Fruit fly (Drosophila melanogaster): ENCODE measurements around the gene Sec63.
A peak's percentile ranks its signal among the peaks of the same experiment; 100 is the strongest.

Gene Sec63

DNA sequence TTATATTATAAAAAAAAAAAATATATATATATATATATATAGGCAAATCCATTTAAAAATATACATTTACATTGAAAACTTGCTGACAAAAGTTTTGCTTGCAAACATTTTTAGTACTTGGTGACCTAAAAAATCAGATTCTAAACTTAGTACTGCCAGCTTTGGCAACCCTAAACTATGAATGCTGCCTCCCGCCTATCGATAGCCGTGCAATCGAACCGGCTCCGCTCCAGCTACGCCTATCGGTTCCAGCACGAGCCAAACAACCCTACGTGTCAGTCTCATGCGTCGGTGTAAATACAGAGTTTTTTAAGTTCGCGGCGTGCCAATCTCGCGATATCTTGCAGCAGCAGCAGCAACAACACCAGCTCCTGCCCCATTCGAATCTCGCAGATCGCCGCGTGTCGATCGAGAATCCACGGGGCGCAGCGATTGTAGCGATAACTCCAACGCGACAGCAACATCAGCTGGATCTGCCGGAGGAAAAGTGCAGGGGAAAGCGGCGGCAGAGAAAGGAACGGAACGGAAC is at the start of gene Sec63:
TSS of gene Sec63 (plus strand) at position 238 of the 529 bp plus-strand sequence.
- TF ChIP-seq CG8478 (optimal IDR thresholded peaks at IDR 0.05) (no peak), CTCF (optimal IDR thresholded peaks at IDR 0.05) (peak; percentile 16 to 40)

DNA sequence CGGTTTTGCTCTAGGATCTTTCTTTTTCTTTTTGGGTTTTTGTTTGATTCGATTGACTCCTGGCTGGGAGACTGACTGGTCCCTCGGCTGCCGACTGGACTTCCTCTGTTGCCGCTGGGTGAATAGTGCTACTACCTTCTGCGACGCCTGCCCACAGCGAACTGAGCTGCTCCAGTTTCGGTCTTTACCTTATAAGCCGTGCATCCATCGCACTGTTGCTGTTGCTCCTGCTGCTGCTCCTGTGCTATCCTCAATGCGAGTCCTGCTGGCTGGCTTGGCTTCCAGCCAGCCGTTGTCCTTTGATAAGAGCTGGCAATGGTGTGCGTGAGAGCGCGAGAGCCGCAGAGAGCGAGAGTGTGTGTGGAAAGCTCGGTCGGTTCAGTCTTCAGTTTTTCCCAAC is 47.6 kb upstream of the Sec63 start, which contains the start of gene unc-13-4A:
TSS of gene unc-13-4A (minus strand) at position 143 of the 400 bp plus-strand sequence.
- TF ChIP-seq CTCF (optimal IDR thresholded peaks at IDR 0.05) (no peak), CG8478 (optimal IDR thresholded peaks at IDR 0.05) (no peak)

DNA sequence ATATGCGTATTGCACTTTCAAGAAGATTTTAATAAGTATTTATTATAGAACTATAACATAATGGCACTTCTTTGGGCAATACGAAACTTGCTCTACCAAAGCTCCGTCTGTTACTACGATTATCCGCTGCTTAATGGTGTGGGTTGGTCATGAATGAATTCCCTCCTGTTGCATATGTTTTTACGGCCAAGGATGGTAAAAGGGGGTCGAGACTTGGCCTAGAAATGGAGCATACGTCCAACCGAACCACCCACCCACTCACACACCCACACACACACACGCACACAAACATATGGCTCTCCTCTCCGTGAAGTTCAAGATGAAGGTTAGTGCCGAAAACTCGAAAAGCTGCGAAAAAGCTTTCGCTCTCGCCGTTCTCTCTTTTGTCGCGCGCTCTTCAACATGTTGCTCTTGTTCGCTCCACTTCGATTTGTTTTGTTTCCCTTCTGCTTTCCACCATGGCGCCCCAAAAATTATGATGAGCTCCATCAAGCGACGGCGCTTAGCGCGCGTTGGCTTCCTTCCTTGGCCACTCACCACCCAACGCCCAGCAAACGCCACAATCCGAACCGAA is 46.7 kb upstream of the Sec63 start:
- TF ChIP-seq CTCF (optimal IDR thresholded peaks at IDR 0.05): no peak
- TF ChIP-seq CG8478 (optimal IDR thresholded peaks at IDR 0.05): no peak

dm6 chr3L:7314133-7314532 is 46.2 kb upstream of the Sec63 start:
- TF ChIP-seq CG8478 (optimal IDR thresholded peaks at IDR 0.05) (no peak), CTCF (optimal IDR thresholded peaks at IDR 0.05) (no peak)

DNA sequence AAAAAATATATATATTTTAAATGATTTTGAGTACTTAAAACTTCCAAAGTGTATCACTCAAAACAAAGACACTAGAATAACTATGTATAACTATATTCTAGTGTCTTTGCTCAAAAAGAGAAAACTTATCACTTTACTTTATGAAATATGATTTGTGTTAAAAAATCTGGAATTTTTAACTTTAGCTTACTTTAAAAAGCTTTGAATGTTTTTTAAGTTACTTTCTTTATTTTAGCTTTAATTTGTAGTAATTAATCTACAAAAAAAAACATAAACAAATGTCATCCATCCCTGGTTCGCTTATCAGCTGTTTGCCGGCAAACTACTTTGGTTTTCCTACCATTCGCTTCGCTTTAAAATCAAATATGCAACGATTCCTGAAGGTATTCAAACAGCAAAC is 40.6 kb upstream of the Sec63 start, which contains the start of gene CG8607:
TSS of gene CG8607 (plus strand) at position 301 of the 400 bp plus-strand sequence.
- TF ChIP-seq CG8478 (optimal IDR thresholded peaks at IDR 0.05) (no peak), CTCF (optimal IDR thresholded peaks at IDR 0.05) (no peak)

DNA sequence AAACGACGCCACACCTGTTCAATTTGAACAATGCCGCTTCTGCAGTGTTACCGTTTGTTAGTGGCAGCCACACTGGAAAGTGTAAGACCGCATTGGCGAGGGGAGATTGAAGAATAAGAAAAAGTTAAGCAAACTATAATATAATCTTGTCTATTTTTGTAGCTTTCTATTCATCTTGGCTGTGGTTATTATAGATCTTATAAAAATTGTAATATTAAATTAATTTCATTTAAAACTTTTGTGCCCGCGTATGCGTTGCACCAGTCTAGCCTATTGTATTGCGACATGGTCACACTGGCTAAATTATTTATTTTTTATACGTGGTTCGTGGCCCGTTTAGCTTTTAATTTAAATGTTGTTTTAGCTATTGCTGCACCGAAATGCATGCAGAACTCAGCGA is 37.0 kb upstream of the Sec63 start, which contains the start of the genes RhoGEF4 and Rint1:
TSS of gene RhoGEF4 (minus strand) at position 64 of the 400 bp plus-strand sequence.
TSS of gene Rint1 (plus strand) at position 272 of the 400 bp plus-strand sequence.
- TF ChIP-seq CTCF (optimal IDR thresholded peaks at IDR 0.05) (no peak), CG8478 (optimal IDR thresholded peaks at IDR 0.05) (no peak)

DNA sequence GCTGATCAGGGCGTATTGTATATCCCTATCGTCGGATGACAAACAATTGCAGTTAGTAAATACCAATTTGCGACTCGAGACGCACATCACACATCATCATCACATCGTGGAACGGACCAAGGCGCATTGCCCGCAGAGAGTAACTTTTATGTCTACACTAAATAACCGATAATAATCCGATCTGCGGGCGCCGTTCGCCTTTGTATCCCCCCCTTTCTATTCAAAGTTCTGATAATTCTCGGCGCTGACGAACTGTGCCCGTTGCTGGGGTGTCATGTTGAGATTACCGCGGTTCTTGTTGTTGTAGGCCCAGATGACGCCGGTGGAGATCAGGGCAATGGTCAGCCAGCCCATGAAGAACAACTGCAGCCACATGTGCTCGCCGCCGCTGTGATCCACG is 33.7 kb upstream of the Sec63 start:
- TF ChIP-seq CG8478 (optimal IDR thresholded peaks at IDR 0.05) (no peak), CTCF (optimal IDR thresholded peaks at IDR 0.05) (no peak)

- no peak for TF ChIP-seq CTCF (optimal IDR thresholded peaks at IDR 0.05)
- no peak for TF ChIP-seq CG8478 (optimal IDR thresholded peaks at IDR 0.05)
Measured at dm6 chr3L:7328567-7329253, 31.7 kb upstream of the Sec63 start, which contains the start of the genes mrva, CG42307 and mus312. Gene mrva (minus strand): TSS chr3L:7328842. Gene CG42307 (plus strand): TSS chr3L:7329132. Gene mus312 (plus strand): TSS chr3L:7329132.

DNA sequence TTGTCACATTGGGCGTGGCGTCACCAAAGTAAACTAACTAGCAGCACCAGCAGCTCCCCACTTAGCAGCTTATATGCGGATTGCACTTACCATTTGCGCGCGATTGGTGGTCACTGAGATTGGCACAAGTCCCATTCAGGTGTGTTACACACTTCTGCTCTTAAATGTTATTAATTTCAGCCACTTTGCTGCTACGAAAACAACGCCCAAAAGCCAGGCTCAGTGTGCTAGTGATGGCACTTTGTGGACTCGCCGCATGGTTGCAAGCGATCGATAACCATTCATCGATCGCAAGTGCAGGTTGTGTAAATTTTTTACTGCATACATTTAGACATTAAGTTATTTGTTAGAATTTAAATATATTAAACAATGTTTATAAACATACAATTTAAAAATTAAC is 25.4 kb upstream of the Sec63 start, which contains the start of the genes wrm1 and wrm2:
TSS of gene wrm1 (minus strand) at position 237 of the 400 bp plus-strand sequence.
TSS of gene wrm2 (minus strand) at position 237 of the 400 bp plus-strand sequence.
- TF ChIP-seq CG8478 (optimal IDR thresholded peaks at IDR 0.05) (no peak), CTCF (optimal IDR thresholded peaks at IDR 0.05) (no peak)

DNA sequence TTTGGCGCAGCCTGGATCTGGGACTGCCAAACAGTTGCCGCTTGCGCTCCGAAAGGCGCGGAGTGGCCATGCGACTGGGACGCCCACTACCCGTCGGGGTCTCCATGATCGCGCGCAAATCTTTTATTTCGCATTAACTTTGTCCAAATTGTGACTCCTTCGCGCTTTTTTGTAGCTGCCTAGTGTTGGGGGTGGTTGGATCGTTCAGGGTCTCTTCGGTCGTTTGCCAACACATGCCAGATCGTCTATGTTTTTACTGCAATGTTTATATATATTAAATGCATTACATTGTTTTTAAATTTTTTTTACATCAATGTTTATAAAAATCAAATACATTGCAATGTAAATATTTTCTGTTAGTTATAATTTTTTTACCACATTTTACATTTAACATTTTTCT is 21.6 kb upstream of the Sec63 start:
- no peak for TF ChIP-seq CG8478 (optimal IDR thresholded peaks at IDR 0.05)
- TF ChIP-seq CTCF (optimal IDR thresholded peaks at IDR 0.05): no peak

DNA sequence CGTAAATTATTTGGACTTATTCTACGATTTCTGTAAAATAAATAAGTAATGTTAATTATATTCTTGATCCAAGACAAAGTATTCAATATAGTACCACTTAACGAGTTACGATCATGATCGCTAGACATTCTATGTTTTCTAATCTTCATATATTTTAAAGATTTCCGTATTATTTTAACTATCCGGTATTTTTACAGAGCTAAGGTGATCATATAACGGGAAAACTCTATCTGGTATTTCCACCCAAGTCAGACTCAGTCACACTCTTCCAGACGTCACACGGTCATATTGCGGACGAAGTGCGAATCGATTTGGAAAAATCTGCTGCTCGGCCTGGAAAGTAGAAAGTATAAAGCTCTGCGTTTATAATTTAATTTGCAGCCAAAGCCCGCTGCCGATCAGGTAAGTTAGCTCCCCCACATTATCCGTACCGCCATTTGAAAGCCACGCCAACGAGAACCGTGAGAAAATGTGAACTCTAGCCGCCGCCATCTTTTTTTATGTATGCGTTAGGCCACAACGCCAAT is 21.1 kb upstream of the Sec63 start, which contains the start of the genes lark and eco:
TSS of gene lark (plus strand) at position 51 of the 527 bp plus-strand sequence.
TSS of gene eco (minus strand) at position 125 of the 527 bp plus-strand sequence.
- no peak for TF ChIP-seq CG8478 (optimal IDR thresholded peaks at IDR 0.05)
- TF ChIP-seq CTCF (optimal IDR thresholded peaks at IDR 0.05): no peak

- TF ChIP-seq CTCF (optimal IDR thresholded peaks at IDR 0.05): no peak
- TF ChIP-seq CG8478 (optimal IDR thresholded peaks at IDR 0.05): no peak
Measured at dm6 chr3L:7344001-7344400, 16.4 kb upstream of the Sec63 start.

dm6 chr3L:7344965-7345427 is 15.4 kb upstream of the Sec63 start, which contains the start of gene Cln7:
Gene Cln7 (minus strand): TSS chr3L:7345183.
- TF ChIP-seq CTCF (optimal IDR thresholded peaks at IDR 0.05): no peak

- TF ChIP-seq CG8478 (optimal IDR thresholded peaks at IDR 0.05) (no peak), CTCF (optimal IDR thresholded peaks at IDR 0.05) (no peak)
Measured at dm6 chr3L:7346951-7347350, 13.4 kb upstream of the Sec63 start, which contains the start of gene CG14834. Gene CG14834 (minus strand): TSS chr3L:7347123.
